Fruit fly (Drosophila melanogaster) whole organism, embryonic: ENCODE results near the gene Prat.

Experiments used
- Blimp-1 ChIP-seq: fragments of 200-800 bp; sonication (Bioruptor generic); optimal IDR thresholded peaks from 3 replicates; lab custom pipeline; 2018; ENCODE audit warnings: missing biosample characterization, missing genetic modification characterization, mild to moderate bottlenecking, moderate library complexity, missing genetic modification reagents
- C15 ChIP-seq: fragments of 200-800 bp; sonication (Bioruptor generic); IDR thresholded peaks from 3 replicates; pipeline ENCODE4 v1.3.6; 2022; ENCODE audit warnings: missing biosample characterization, missing genetic modification characterization
- CG10431 ChIP-seq: fragments of 200-800 bp; sonication (Bioruptor generic); optimal IDR thresholded peaks from 3 replicates; lab custom pipeline; 2018; ENCODE audit warnings: missing biosample characterization, mild to moderate bottlenecking, missing genetic modification characterization
- CG10654 ChIP-seq: fragments of 200-800 bp; sonication (Bioruptor generic); optimal IDR thresholded peaks from 2 replicates; lab custom pipeline; 2016; ENCODE audit warnings: missing biosample characterization, missing genetic modification characterization
- CG11093 ChIP-seq: fragments of 200-800 bp; sonication (Bioruptor generic); IDR thresholded peaks from 3 replicates; pipeline ENCODE4 v1.3.6; 2022; ENCODE audit warnings: missing biosample characterization, missing genetic modification characterization
- CG11560 ChIP-seq: fragments of 200-800 bp; sonication (Bioruptor generic); IDR thresholded peaks from 3 replicates; pipeline ENCODE4 v1.3.6; 2022; ENCODE audit warnings: missing biosample characterization, missing genetic modification characterization
- CG12744 ChIP-seq: fragments of 200-800 bp; sonication (Bioruptor generic); optimal IDR thresholded peaks from 2 replicates; lab custom pipeline; 2016; ENCODE audit warnings: missing biosample characterization, missing genetic modification characterization
- CG14441 ChIP-seq: fragments of 200-800 bp; sonication (Bioruptor generic); IDR thresholded peaks from 2 replicates; pipeline ENCODE4 v1.3.6; 2022; ENCODE audit warnings: missing biosample characterization, missing genetic modification characterization
- CG1602 ChIP-seq: fragments of 200-800 bp; sonication (Bioruptor generic); optimal IDR thresholded peaks from 3 replicates; lab custom pipeline; 2016; ENCODE audit warnings: missing biosample characterization, missing genetic modification characterization
- CG16813 ChIP-seq: fragments of 200-800 bp; sonication (Bioruptor generic); IDR thresholded peaks from 3 replicates; pipeline ENCODE4 v1.3.6; 2022; ENCODE audit warnings: missing biosample characterization, missing genetic modification characterization; ENCODE audit not compliant: partially characterized antibody
- CG17186 ChIP-seq: fragments of 200-800 bp; sonication (Bioruptor generic); optimal IDR thresholded peaks from 3 replicates; lab custom pipeline; 2017; ENCODE audit warnings: missing biosample characterization, missing genetic modification reagents, missing genetic modification characterization
- CG17612 ChIP-seq: fragments of 200-800 bp; sonication (Bioruptor generic); IDR thresholded peaks from 2 replicates; pipeline ENCODE4 v1.3.6; 2022; ENCODE audit warnings: missing biosample characterization, missing genetic modification characterization
- CG17829 ChIP-seq: fragments of 200-800 bp; optimal IDR thresholded peaks from 2 replicates; lab custom pipeline; 2019; ENCODE audit warnings: missing biosample characterization, mild to moderate bottlenecking, missing genetic modification characterization, moderate library complexity
- CG18599 ChIP-seq: fragments of 200-800 bp; sonication (Bioruptor generic); optimal IDR thresholded peaks from 3 replicates; lab custom pipeline; 2017; ENCODE audit warnings: missing biosample characterization, missing genetic modification characterization, mild to moderate bottlenecking, moderate library complexity, missing genetic modification reagents
- CG18764 ChIP-seq: fragments of 200-800 bp; sonication (Bioruptor generic); optimal IDR thresholded peaks from 3 replicates; lab custom pipeline; 2016; ENCODE audit warnings: missing biosample characterization, missing genetic modification characterization
- CG31388 ChIP-seq: fragments of 200-800 bp; sonication (Bioruptor generic); optimal IDR thresholded peaks from 2 replicates; lab custom pipeline; 2016; ENCODE audit warnings: missing biosample characterization, missing genetic modification characterization
- CG31441 ChIP-seq: fragments of 200-800 bp; sonication (Bioruptor generic); IDR thresholded peaks from 2 replicates; pipeline ENCODE4 v1.3.6; 2022; ENCODE audit warnings: missing biosample characterization, missing genetic modification characterization
- CG3163 ChIP-seq: fragments of 200-800 bp; sonication (Bioruptor generic); optimal IDR thresholded peaks from 3 replicates; lab custom pipeline; 2016; ENCODE audit warnings: missing biosample characterization, missing genetic modification characterization
- CG6791 ChIP-seq: fragments of 200-800 bp; sonication (Bioruptor generic); IDR thresholded peaks from 3 replicates; pipeline ENCODE4 v1.3.6; 2022; ENCODE audit warnings: missing biosample characterization, missing genetic modification characterization; ENCODE audit not compliant: partially characterized antibody
- CG6813 ChIP-seq: fragments of 200-800 bp; sonication (Bioruptor generic); optimal IDR thresholded peaks from 2 replicates; lab custom pipeline; 2017; ENCODE audit warnings: missing biosample characterization, missing genetic modification characterization, mild to moderate bottlenecking, moderate library complexity, missing genetic modification reagents
- CG6854 ChIP-seq: fragments of 200-800 bp; sonication (Bioruptor generic); optimal IDR thresholded peaks from 3 replicates; lab custom pipeline; 2017; ENCODE audit warnings: missing biosample characterization, mild to moderate bottlenecking, missing genetic modification characterization
- CG7786 ChIP-seq: fragments of 200-800 bp; sonication (Bioruptor generic); optimal IDR thresholded peaks from 2 replicates; lab custom pipeline; 2016; ENCODE audit warnings: missing biosample characterization, missing genetic modification characterization
- CG8359 ChIP-seq: fragments of 200-800 bp; sonication (Bioruptor generic); optimal IDR thresholded peaks from 2 replicates; lab custom pipeline; 2017; ENCODE audit warnings: missing biosample characterization, mild to moderate bottlenecking, missing genetic modification characterization, borderline replicate concordance
- Dad ChIP-seq: fragments of 200-800 bp; sonication (Bioruptor generic); optimal IDR thresholded peaks from 3 replicates; lab custom pipeline; 2016; ENCODE audit warnings: missing biosample characterization, missing genetic modification characterization
- Dip3 ChIP-seq: fragments of 200-800 bp; sonication (Bioruptor generic); optimal IDR thresholded peaks from 3 replicates; lab custom pipeline; 2016; ENCODE audit warnings: missing biosample characterization, missing genetic modification characterization
- Doc2 ChIP-seq: fragments of 200-800 bp; sonication (Bioruptor generic); IDR thresholded peaks from 2 replicates; pipeline ENCODE4 v1.3.6; 2022; ENCODE audit warnings: missing biosample characterization, missing genetic modification characterization
- Drgx ChIP-seq: fragments of 200-800 bp; sonication (Bioruptor generic); IDR thresholded peaks from 2 replicates; pipeline ENCODE4 v1.3.6; 2022; ENCODE audit warnings: missing biosample characterization, missing genetic modification characterization
- H2.0 ChIP-seq: fragments of 200-800 bp; sonication (Bioruptor generic); IDR thresholded peaks from 2 replicates; pipeline ENCODE4 v1.3.6; 2022; ENCODE audit warnings: missing biosample characterization, missing genetic modification characterization
- Hmr ChIP-seq: fragments of 200-800 bp; sonication (Bioruptor generic); optimal IDR thresholded peaks from 3 replicates; lab custom pipeline; 2017; ENCODE audit warnings: mild to moderate bottlenecking, missing biosample characterization, missing genetic modification reagents, missing genetic modification characterization
- Hsf ChIP-seq: fragments of 200-800 bp; sonication (Bioruptor generic); optimal IDR thresholded peaks from 3 replicates; lab custom pipeline; 2016; ENCODE audit warnings: missing biosample characterization, missing genetic modification characterization
- MTF-1 ChIP-seq: fragments of 200-800 bp; sonication (Bioruptor generic); optimal IDR thresholded peaks from 2 replicates; lab custom pipeline; 2018; ENCODE audit warnings: missing biosample characterization, mild to moderate bottlenecking, missing genetic modification characterization, borderline replicate concordance
- NC2α ChIP-seq: fragments of 200-800 bp; sonication (Bioruptor generic); optimal IDR thresholded peaks from 2 replicates; lab custom pipeline; 2016; ENCODE audit warnings: missing biosample characterization, missing genetic modification characterization
- NC2β ChIP-seq: fragments of 200-800 bp; sonication (Bioruptor generic); optimal IDR thresholded peaks from 2 replicates; lab custom pipeline; 2016; ENCODE audit warnings: missing biosample characterization, missing genetic modification characterization
- Sin3A ChIP-seq: fragments of >200 bp; optimal IDR thresholded peaks from 2 replicates; lab custom pipeline; 2018
- Ssrp ChIP-seq: fragments of 200-800 bp; sonication (Bioruptor generic); optimal IDR thresholded peaks from 2 replicates; lab custom pipeline; 2018; ENCODE audit warnings: missing biosample characterization, mild to moderate bottlenecking, missing genetic modification characterization, moderate library complexity
- Stat92E ChIP-seq, 3 experiments: fragments of >200 bp in 2 of 3; fragments of 200-800 bp in 1 of 3; sonication (Bioruptor generic) in 1 of 3; optimal IDR thresholded peaks; 2 replicates each; lab custom pipeline; 2017 to 2019; ENCODE audit warnings: missing biosample characterization in 3 of 3, missing genetic modification characterization in 3 of 3, mild to moderate bottlenecking in 1 of 3, moderate library complexity in 1 of 3
- bigmax ChIP-seq: fragments of 200-800 bp; sonication (Bioruptor generic); optimal IDR thresholded peaks from 2 replicates; lab custom pipeline; 2018; ENCODE audit warnings: missing biosample characterization, mild to moderate bottlenecking, missing genetic modification characterization
- bowl ChIP-seq: fragments of 200-800 bp; sonication (Bioruptor generic); IDR thresholded peaks from 2 replicates; pipeline ENCODE4 v1.3.6; 2022; ENCODE audit warnings: missing biosample characterization, missing genetic modification characterization
- crol ChIP-seq: fragments of 200-800 bp; sonication (Bioruptor generic); IDR thresholded peaks from 2 replicates; pipeline ENCODE4 v1.3.6; 2022; ENCODE audit warnings: missing biosample characterization, missing genetic modification characterization
- dmrt11E ChIP-seq: fragments of 200-800 bp; sonication (Bioruptor generic); optimal IDR thresholded peaks from 3 replicates; lab custom pipeline; 2018; ENCODE audit warnings: missing biosample characterization, mild to moderate bottlenecking, missing genetic modification characterization, moderate library complexity
- ewg ChIP-seq: fragments of 200-800 bp; sonication (Bioruptor generic); optimal IDR thresholded peaks from 3 replicates; lab custom pipeline; 2017; ENCODE audit warnings: mild to moderate bottlenecking, missing biosample characterization, missing genetic modification reagents, missing genetic modification characterization
- gfzf ChIP-seq: fragments of 200-800 bp; sonication (Bioruptor generic); optimal IDR thresholded peaks from 2 replicates; lab custom pipeline; 2016; ENCODE audit warnings: missing biosample characterization, mild to moderate bottlenecking, missing genetic modification characterization, moderate library complexity
- grau ChIP-seq: fragments of 200-800 bp; optimal IDR thresholded peaks from 3 replicates; lab custom pipeline; 2019; ENCODE audit warnings: missing biosample characterization, mild to moderate bottlenecking, missing genetic modification characterization, moderate library complexity
- grn ChIP-seq: fragments of 200-800 bp; sonication (Bioruptor generic); optimal IDR thresholded peaks from 3 replicates; lab custom pipeline; 2017; ENCODE audit warnings: missing biosample characterization, missing genetic modification characterization
- jing ChIP-seq: fragments of 200-800 bp; sonication (Bioruptor generic); optimal IDR thresholded peaks from 2 replicates; lab custom pipeline; 2018; ENCODE audit warnings: missing biosample characterization, mild to moderate bottlenecking, missing genetic modification characterization
- jumu ChIP-seq: fragments of 200-800 bp; sonication (Bioruptor generic); optimal IDR thresholded peaks from 3 replicates; lab custom pipeline; 2016; ENCODE audit warnings: missing biosample characterization, missing genetic modification characterization
- mam ChIP-seq: fragments of 200-800 bp; sonication (Bioruptor generic); optimal IDR thresholded peaks from 3 replicates; lab custom pipeline; 2016; ENCODE audit warnings: missing biosample characterization, missing genetic modification characterization
- nerfin-1 ChIP-seq: fragments of 200-800 bp; sonication (Bioruptor generic); optimal IDR thresholded peaks from 3 replicates; lab custom pipeline; 2019; ENCODE audit warnings: missing biosample characterization, mild to moderate bottlenecking, missing genetic modification characterization, moderate library complexity
- otp ChIP-seq: fragments of 200-800 bp; sonication (Bioruptor generic); IDR thresholded peaks from 3 replicates; pipeline ENCODE4, ENCODE4 v1.3.6; 2022; ENCODE audit warnings: missing biosample characterization, missing genetic modification characterization
- repo ChIP-seq: fragments of 200-800 bp; sonication (Bioruptor generic); optimal IDR thresholded peaks from 2 replicates; lab custom pipeline; 2016; ENCODE audit warnings: missing biosample characterization, missing genetic modification characterization
- ttk ChIP-seq: fragments of 200-800 bp; sonication (Bioruptor generic); IDR thresholded peaks from 2 replicates; pipeline ENCODE4 v2.1.2; 2022; ENCODE audit warnings: missing biosample characterization, missing genetic modification characterization
- vvl ChIP-seq: fragments of 200-800 bp; sonication (Bioruptor generic); IDR thresholded peaks from 2 replicates; pipeline ENCODE4 v1.3.6; 2022; ENCODE audit warnings: missing biosample characterization, missing genetic modification characterization

The Prat gene

DNA sequence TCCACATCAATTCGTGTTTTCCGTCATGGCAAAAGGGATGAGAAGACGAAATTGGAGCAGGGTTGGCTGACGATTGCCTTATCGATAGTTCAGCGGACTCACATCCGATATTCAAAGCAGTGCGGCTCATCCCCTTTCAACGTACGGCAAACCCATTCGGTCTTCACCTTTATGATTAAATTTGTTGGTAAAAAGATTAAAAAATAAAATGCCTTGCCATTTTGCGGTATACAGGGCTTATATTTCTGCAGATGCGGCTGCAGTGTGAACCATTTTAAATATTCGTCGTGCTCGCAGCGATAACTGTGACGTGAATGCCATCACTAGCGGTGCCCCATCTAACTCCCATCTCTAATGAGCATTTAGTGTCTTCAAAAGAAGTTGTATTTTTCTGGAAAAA, 4.3 kb downstream of the Prat start, which contains the start of the genes Taf7 and EMC1 (continued):
- TF ChIP-seq repo (GFP tag; lab: Kevin White, UChicago) (peak; percentile 5), C15 (no peak), Dip3 (GFP tag; lab: Kevin White, UChicago) (peak; percentile 38), CG17829 (tag; lab: Kevin White, UChicago) (peak; percentile 59), gfzf (GFP tag; lab: Kevin White, UChicago) (peak; percentile 18), jumu (GFP tag; lab: Kevin White, UChicago) (peak; percentile 64), CG8359 (GFP tag; lab: Kevin White, UChicago) (no peak), Sin3A (lab: Kevin White, UChicago) (peak; percentile 100), CG10431 (GFP tag; lab: Kevin White, UChicago) (no peak), otp (GFP tag; lab: Robert Waterston, UW) (no peak), bigmax (GFP tag; lab: Kevin White, UChicago) (no peak), Ssrp (tag; lab: Kevin White, UChicago) (no peak), jing (no peak), dmrt11E (tag; lab: Kevin White, UChicago) (no peak), NC2α (GFP tag; lab: Kevin White, UChicago) (peak; percentile 25), CG16813 (GFP tag; lab: Robert Waterston, UW) (peak; percentile 99), CG7786 (GFP tag; lab: Kevin White, UChicago) (peak; percentile 60), CG6813 (GFP tag; lab: Kevin White, UChicago) (no peak), Hmr (no peak), CG18599 (GFP tag; lab: Kevin White, UChicago) (no peak), CG31441 (GFP tag; lab: Robert Waterston, UW) (no peak), CG14441 (GFP tag; lab: Robert Waterston, UW) (no peak), grau (no peak), MTF-1 (no peak), CG31388 (GFP tag; lab: Kevin White, UChicago) (no peak), nerfin-1 (no peak), Stat92E (GFP tag; optimal IDR thresholded peaks at IDR 0.05; lab: Kevin White, UChicago) (peak in 1 of 3 experiments; percentile 29), Doc2 (GFP tag; lab: Robert Waterston, UW) (no peak), CG1602 (GFP tag; lab: Kevin White, UChicago) (peak; percentile 30), CG18764 (GFP tag; lab: Kevin White, UChicago) (peak; percentile 19), vvl (GFP tag; lab: Robert Waterston, UW) (no peak), CG17612 (GFP tag; lab: Robert Waterston, UW) (no peak), CG6791 (GFP tag; lab: Robert Waterston, UW) (peak; percentile 91), Drgx (GFP tag; lab: Robert Waterston, UW) (no peak), grn (GFP tag; lab: Kevin White, UChicago) (no peak), crol (GFP tag; lab: Robert Waterston, UW) (no peak), CG17186 (GFP tag; lab: Kevin White, UChicago) (peak; percentile 76), Dad (GFP tag; lab: Kevin White, UChicago) (peak; percentile 16), CG11560 (tag; lab: Robert Waterston, UW) (no peak), ewg (no peak), mam (GFP tag; lab: Kevin White, UChicago) (peak; percentile 72), Blimp-1 (no peak), Hsf (GFP tag; lab: Kevin White, UChicago) (peak; percentile 60), ttk (GFP tag; lab: Robert Waterston, UW) (no peak), CG12744 (GFP tag; lab: Kevin White, UChicago) (no peak), CG6854 (no peak), NC2β (GFP tag; lab: Kevin White, UChicago) (peak; percentile 8), CG3163 (peak; percentile 16), CG10654 (GFP tag; lab: Kevin White, UChicago) (peak; percentile 31), CG11093 (no peak), bowl (GFP tag; lab: Robert Waterston, UW) (no peak), H2.0 (GFP tag; lab: Robert Waterston, UW) (no peak)
